Fruit fly (Drosophila melanogaster): ENCODE measurements around the gene Srrm1.

The Srrm1 gene

DNA sequence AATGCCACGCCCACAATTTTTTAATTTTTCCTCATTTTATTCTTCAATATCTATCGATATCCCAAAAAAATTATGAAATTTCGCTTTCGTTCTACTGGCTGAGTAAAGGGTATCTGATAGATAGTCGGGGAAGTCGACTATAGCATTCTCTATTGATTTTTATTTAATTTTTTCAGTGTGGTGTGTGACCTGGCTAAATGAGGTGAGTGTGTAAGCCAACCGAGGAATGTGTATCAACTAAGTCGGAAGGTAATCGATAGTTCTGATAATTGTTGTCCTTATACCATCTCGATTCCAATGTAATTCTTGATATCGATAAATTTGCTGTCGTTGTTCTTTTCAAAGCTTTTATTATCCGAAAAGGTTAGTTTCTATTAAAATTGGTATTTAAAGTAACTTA, 30.1 kb upstream of the Srrm1 start, which contains the start of gene CG11263 (continued):
- TF ChIP-seq Myb (GFP tag; optimal IDR thresholded peaks at IDR 0.05) (peak; percentile 79), CG17385 (GFP tag; optimal IDR thresholded peaks at IDR 0.05) (no peak), ranshi (GFP tag; IDR thresholded peaks at IDR 0.05) (0 out of 2 replicates have a peak, but pooled peaks have one; percentile 51), ash1 (GFP tag; optimal IDR thresholded peaks at IDR 0.05) (no peak), peb (GFP tag; IDR thresholded peaks at IDR 0.05) (no peak), CG15601 (tag; optimal IDR thresholded peaks at IDR 0.05) (peak; percentile 21), eyg (GFP tag; optimal IDR thresholded peaks at IDR 0.05) (peak; percentile 22), en (GFP tag; optimal IDR thresholded peaks at IDR 0.05) (no peak), CG10979 (tag; optimal IDR thresholded peaks at IDR 0.05) (no peak), CG1602 (GFP tag; optimal IDR thresholded peaks at IDR 0.05) (peak; percentile 1), sc (optimal IDR thresholded peaks at IDR 0.05) (no peak), sc (GFP tag; optimal IDR thresholded peaks at IDR 0.05) (no peak), CTCF (GFP tag; optimal IDR thresholded peaks at IDR 0.05) (peak; percentile 54), C15 (GFP tag; IDR thresholded peaks at IDR 0.05) (no peak), Usf (GFP tag; optimal IDR thresholded peaks at IDR 0.05) (no peak), H15 (GFP tag; IDR thresholded peaks at IDR 0.05) (no peak), CG31224 (GFP tag; IDR thresholded peaks at IDR 0.05) (peak; percentile 15; the same call in 1 of the 2 replicates), CG3065 (GFP tag; optimal IDR thresholded peaks at IDR 0.05) (peak; percentile 77), ATbp (GFP tag; optimal IDR thresholded peaks at IDR 0.05) (no peak), knrl (GFP tag; IDR thresholded peaks at IDR 0.05; ENCODE audit: partially characterized antibody) (peak; percentile 79), CG10462 (GFP tag; optimal IDR thresholded peaks at IDR 0.05) (no peak), Jarid2 (GFP tag; optimal IDR thresholded peaks at IDR 0.05) (no peak), D (optimal IDR thresholded peaks at IDR 0.05) (no peak), D (GFP tag; optimal IDR thresholded peaks at IDR 0.05) (peak; percentile 24), NC2α (GFP tag; optimal IDR thresholded peaks at IDR 0.05) (no peak), CG16863 (GFP tag; optimal IDR thresholded peaks at IDR 0.05) (peak; percentile 7), CG4707 (GFP tag; optimal IDR thresholded peaks at IDR 0.05) (no peak), CG5180 (GFP tag; optimal IDR thresholded peaks at IDR 0.05) (no peak), CG14441 (GFP tag; IDR thresholded peaks at IDR 0.05) (0 out of 2 replicates have a peak, but pooled peaks have one; percentile 26), sob (GFP tag; IDR thresholded peaks at IDR 0.05) (peak; percentile 57), gce (GFP tag; IDR thresholded peaks at IDR 0.05) (no peak), CG16779 (GFP tag; IDR thresholded peaks at IDR 0.05) (no peak), sens (GFP tag) (peak; percentile 88), Mad (GFP tag; optimal IDR thresholded peaks at IDR 0.05) (peak; percentile 19), CG1603 (tag; optimal IDR thresholded peaks at IDR 0.05) (peak; percentile 62), mirr (GFP tag; optimal IDR thresholded peaks at IDR 0.05) (no peak), Ptx1 (GFP tag; IDR thresholded peaks at IDR 0.05) (peak; percentile 53; the same call in 1 of the 2 replicates), CG10321 (GFP tag; IDR thresholded peaks at IDR 0.05) (no peak), mam (GFP tag; optimal IDR thresholded peaks at IDR 0.05) (peak; percentile 71), CG3281 (GFP tag; optimal IDR thresholded peaks at IDR 0.05) (peak; percentile 28), CG4404 (GFP tag; IDR thresholded peaks at IDR 0.05) (no peak), Blimp-1 (GFP tag; optimal IDR thresholded peaks at IDR 0.05) (no peak), psq (GFP tag; optimal IDR thresholded peaks at IDR 0.05) (peak; percentile 21), Lim3 (GFP tag; IDR thresholded peaks at IDR 0.05) (no peak), Ets65A (GFP tag) (peak; percentile 96), hb (GFP tag; IDR thresholded peaks at IDR 0.05; ENCODE audit: partially characterized antibody) (peak; percentile 83), CG2712 (tag; optimal IDR thresholded peaks at IDR 0.05) (peak; percentile 47), CG14014 (GFP tag; IDR thresholded peaks at IDR 0.05) (no peak), CG6254 (GFP tag; optimal IDR thresholded peaks at IDR 0.05) (no peak), CG17912 (GFP tag; optimal IDR thresholded peaks at IDR 0.05) (no peak), ems (GFP tag; optimal IDR thresholded peaks at IDR 0.05) (peak; percentile 50), Deaf1 (tag; optimal IDR thresholded peaks at IDR 0.05) (no peak), CG18476 (GFP tag; optimal IDR thresholded peaks at IDR 0.05) (peak; percentile 29)
